Worm (Caenorhabditis elegans): ENCODE measurements around the gene Y55F3BR.2.

- no peak for TF ChIP-seq ceh-14 (tag; optimal IDR thresholded peaks at IDR 0.05)
- no peak for TF ChIP-seq rnt-1 (tag; optimal IDR thresholded peaks at IDR 0.05)
- TF ChIP-seq elt-2 (tag; optimal IDR thresholded peaks at IDR 0.05) = no peak
- no peak for TF ChIP-seq ceh-22 (tag; optimal IDR thresholded peaks at IDR 0.05)
- no peak for TF ChIP-seq ceh-48 (tag; optimal IDR thresholded peaks at IDR 0.05)
- no peak for TF ChIP-seq unc-3 (GFP tag; conservative IDR thresholded peaks at IDR 0.05)
- no peak for TF ChIP-seq unc-3 (tag; optimal IDR thresholded peaks at IDR 0.05)
- no peak for TF ChIP-seq ceh-24 (tag; optimal IDR thresholded peaks at IDR 0.05)
- TF ChIP-seq pqm-1 (tag; optimal IDR thresholded peaks at IDR 0.05) = no peak
- TF ChIP-seq unc-86 (tag; optimal IDR thresholded peaks at IDR 0.05) = no peak
- no peak for TF ChIP-seq sox-2 (GFP tag; IDR thresholded peaks at IDR 0.05)
- no peak for TF ChIP-seq nfya-1 (tag; optimal IDR thresholded peaks at IDR 0.05)
- TF ChIP-seq dmd-4 (tag; optimal IDR thresholded peaks at IDR 0.05; ENCODE audit: borderline replicate concordance) = no peak
Measured at ce11 chrIV:858630-859029, at the start of gene Y55F3BR.2.

Data from whole organism, late embryonic.